Fruit fly (Drosophila melanogaster): ENCODE measurements around the gene CG13056.

dm6 chr3L:16303078-16303477 is 30.0 kb upstream of the CG13056 start, which contains the start of gene CG13044:
- TF ChIP-seq insv (optimal IDR thresholded peaks at IDR 0.05) = no peak
- TF ChIP-seq psq (optimal IDR thresholded peaks at IDR 0.05) = no peak
- no peak for TF ChIP-seq ttk (optimal IDR thresholded peaks at IDR 0.05)
- no peak for TF ChIP-seq Myc (optimal IDR thresholded peaks at IDR 0.05)
